Fruit fly (Drosophila melanogaster): ENCODE results near the gene CG12071.

CG12071 gene

dm6 chr3R:30890045-30890444, 9.2 kb upstream of the CG12071 start (continued):
- TF ChIP-seq Sox15 (GFP tag; optimal IDR thresholded peaks at IDR 0.05) (peak; percentile 11), Eip78C (GFP tag) (peak; percentile 72), Sox14 (GFP tag; optimal IDR thresholded peaks at IDR 0.05) (peak; percentile 21), Ets21C (GFP tag; optimal IDR thresholded peaks at IDR 0.05) (no peak), Ets96B (tag; optimal IDR thresholded peaks at IDR 0.05) (no peak), CG8632 (GFP tag; optimal IDR thresholded peaks at IDR 0.05) (no peak), esn (GFP tag; optimal IDR thresholded peaks at IDR 0.05) (no peak), CG6276 (GFP tag; optimal IDR thresholded peaks at IDR 0.05) (no peak), achi (GFP tag; optimal IDR thresholded peaks at IDR 0.05) (peak; percentile 32), topi (GFP tag; optimal IDR thresholded peaks at IDR 0.05) (peak; percentile 38), CG1621 (tag; optimal IDR thresholded peaks at IDR 0.05) (no peak), Eip75B (GFP tag; optimal IDR thresholded peaks at IDR 0.05) (no peak), CG8119 (GFP tag; IDR thresholded peaks at IDR 0.05) (no peak), CG6163 (GFP tag; IDR thresholded peaks at IDR 0.05) (peak; percentile 64), CG11902 (GFP tag; optimal IDR thresholded peaks at IDR 0.05) (no peak), CG16779 (tag; optimal IDR thresholded peaks at IDR 0.05) (no peak)

- TF ChIP-seq CG6854 (GFP tag; optimal IDR thresholded peaks at IDR 0.05) (peak; percentile 53), salr (GFP tag; optimal IDR thresholded peaks at IDR 0.05) (no peak), topi (GFP tag; optimal IDR thresholded peaks at IDR 0.05) (peak; percentile 6), CG3919 (GFP tag; optimal IDR thresholded peaks at IDR 0.05) (peak; percentile 32), Gug (GFP tag; IDR thresholded peaks at IDR 0.05) (no peak), Smox (GFP tag; optimal IDR thresholded peaks at IDR 0.05) (peak; percentile 15), CG16779 (tag; optimal IDR thresholded peaks at IDR 0.05) (peak; percentile 22), Sox102F (GFP tag; optimal IDR thresholded peaks at IDR 0.05) (no peak), fkh (GFP tag; optimal IDR thresholded peaks at IDR 0.05) (peak; percentile 77), Eip75B (GFP tag; optimal IDR thresholded peaks at IDR 0.05) (peak; percentile 38), Eip78C (GFP tag) (peak; percentile 70), ss (GFP tag; optimal IDR thresholded peaks at IDR 0.05) (peak; percentile 47 to 52), Lpt (GFP tag; optimal IDR thresholded peaks at IDR 0.05) (no peak), pdm3 (GFP tag; optimal IDR thresholded peaks at IDR 0.05) (no peak), svp (GFP tag) (peak; percentile 61), esn (GFP tag; optimal IDR thresholded peaks at IDR 0.05) (peak; percentile 22), CG6808 (GFP tag; optimal IDR thresholded peaks at IDR 0.05) (no peak), CG3032 (tag; optimal IDR thresholded peaks at IDR 0.05) (no peak), cyc (GFP tag; optimal IDR thresholded peaks at IDR 0.05) (no peak), net (GFP tag; optimal IDR thresholded peaks at IDR 0.05) (no peak), vri (GFP tag; optimal IDR thresholded peaks at IDR 0.05) (peak; percentile 28), CG8632 (GFP tag; optimal IDR thresholded peaks at IDR 0.05) (no peak), CG4318 (GFP tag; optimal IDR thresholded peaks at IDR 0.05) (no peak), CG11902 (GFP tag; optimal IDR thresholded peaks at IDR 0.05) (no peak), CG6163 (GFP tag; IDR thresholded peaks at IDR 0.05) (peak; percentile 38; the same call in 2 of the 3 replicates)
Measured at dm6 chr3R:30888550-30889259, 7.9 kb upstream of the CG12071 start, which contains the start of gene Sap-r. TSS of gene Sap-r (minus strand) at chr3R:30889062.

DNA sequence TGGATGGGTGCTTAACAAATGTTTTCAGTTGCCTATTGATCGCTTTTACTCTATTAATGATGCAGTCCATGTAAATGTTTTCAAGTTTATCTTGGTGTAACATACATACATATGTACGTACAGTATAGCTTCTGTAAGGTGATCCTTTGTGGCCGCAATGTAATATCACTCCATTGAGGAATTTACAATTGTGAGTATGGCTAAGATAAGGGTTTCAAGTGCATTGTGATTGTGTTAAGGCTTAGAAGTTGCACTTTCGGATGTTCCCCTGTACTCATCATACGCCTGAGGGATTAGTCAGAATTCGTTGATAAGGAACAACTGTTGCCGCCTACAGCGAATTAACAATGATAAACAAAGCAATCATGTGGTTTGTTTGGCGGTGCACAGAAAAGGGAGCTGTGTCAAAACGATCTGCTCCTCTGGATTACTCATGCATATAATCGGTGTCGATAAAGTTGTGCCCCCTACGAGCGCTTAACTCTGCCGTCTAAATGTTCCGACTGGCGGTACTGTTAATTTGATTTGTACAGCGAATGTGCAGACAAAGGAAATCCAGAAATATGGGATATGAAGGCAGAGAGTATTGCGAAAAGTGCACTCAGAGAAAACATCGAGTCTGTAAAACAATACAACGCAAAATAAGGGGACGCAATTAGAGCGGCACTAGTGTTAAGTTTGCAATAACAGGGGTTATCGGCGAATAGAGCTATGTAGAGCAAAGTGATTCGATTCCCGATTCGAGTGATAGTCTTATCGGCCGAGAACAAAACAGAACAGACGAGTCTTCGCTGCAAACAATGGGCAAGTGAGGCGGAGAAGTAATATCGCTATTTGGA, 7.1 kb upstream of the CG12071 start:
- TF ChIP-seq spab (GFP tag; optimal IDR thresholded peaks at IDR 0.05): peak; percentile 57
- TF ChIP-seq CG6792 (GFP tag; optimal IDR thresholded peaks at IDR 0.05): peak; percentile 83
- TF ChIP-seq Sox15 (GFP tag; optimal IDR thresholded peaks at IDR 0.05): peak; percentile 81
- peak; percentile 23 for TF ChIP-seq CG9139 (GFP tag; optimal IDR thresholded peaks at IDR 0.05)
- TF ChIP-seq CG1621 (tag; optimal IDR thresholded peaks at IDR 0.05): peak; percentile 68
- peak; percentile 79 for TF ChIP-seq CG10631 (GFP tag; optimal IDR thresholded peaks at IDR 0.05)
- peak; percentile 77 for TF ChIP-seq CG34406 (GFP tag; optimal IDR thresholded peaks at IDR 0.05)
- TF ChIP-seq Hr4 (GFP tag; optimal IDR thresholded peaks at IDR 0.05): peak; percentile 85
- peak; percentile 91 for TF ChIP-seq cyc (GFP tag; optimal IDR thresholded peaks at IDR 0.05)
- TF ChIP-seq Sox14 (GFP tag; optimal IDR thresholded peaks at IDR 0.05): peak; percentile 91
- TF ChIP-seq CG32006 (GFP tag; optimal IDR thresholded peaks at IDR 0.05): peak; percentile 82
- TF ChIP-seq CG15336 (GFP tag; IDR thresholded peaks at IDR 0.05): peak; percentile 51; the same call in 1 of the 2 replicates
- TF ChIP-seq Ets96B (tag; optimal IDR thresholded peaks at IDR 0.05): peak; percentile 75
- no peak for TF ChIP-seq fkh (GFP tag; optimal IDR thresholded peaks at IDR 0.05)
- TF ChIP-seq CG11902 (GFP tag; optimal IDR thresholded peaks at IDR 0.05): peak; percentile 85
- peak; percentile 86 for TF ChIP-seq CG3919 (GFP tag; optimal IDR thresholded peaks at IDR 0.05)
- TF ChIP-seq Eip78C (GFP tag): peak; percentile 93
- peak; percentile 52 for TF ChIP-seq fd59A (GFP tag; optimal IDR thresholded peaks at IDR 0.05)
- peak; percentile 80 for TF ChIP-seq CG7368 (GFP tag; optimal IDR thresholded peaks at IDR 0.05)
- TF ChIP-seq Sox102F (GFP tag; optimal IDR thresholded peaks at IDR 0.05): peak; percentile 89
- peak; percentile 90 for TF ChIP-seq CG6163 (GFP tag; IDR thresholded peaks at IDR 0.05)
- TF ChIP-seq Eip93F (GFP tag; optimal IDR thresholded peaks at IDR 0.05): peak; percentile 38

Measured in whole organism, prepupa.